Worm (Caenorhabditis elegans) whole organism, late embryonic: ENCODE data around the gene flp-8.

Experiments
- T23F11.4 ChIP-seq: fragments of 200-800 bp; sonication (Bioruptor generic); optimal IDR thresholded peaks from 2 replicates; lab custom pipeline; 2018; ENCODE audit warnings: mild to moderate bottlenecking, missing genetic modification characterization, missing compliant biosample characterization
- ahr-1 ChIP-seq: sonication (generic microtip); optimal IDR thresholded peaks from 2 replicates; lab custom pipeline; 2016; ENCODE audit warnings: missing genetic modification characterization, missing compliant biosample characterization
- ceh-19 ChIP-seq: fragments of 200-800 bp; sonication (Bioruptor generic); optimal IDR thresholded peaks from 2 replicates; lab custom pipeline; 2018; ENCODE audit warnings: mild to moderate bottlenecking, missing genetic modification characterization, missing compliant biosample characterization
- ceh-22 ChIP-seq: sonication (generic microtip); optimal IDR thresholded peaks from 2 replicates; lab custom pipeline; 2017; ENCODE audit warnings: missing biosample characterization, missing genetic modification characterization
- ceh-24 ChIP-seq: sonication (generic microtip); optimal IDR thresholded peaks from 2 replicates; lab custom pipeline; 2016; ENCODE audit warnings: mild to moderate bottlenecking, missing genetic modification characterization, missing compliant biosample characterization
- ceh-34 ChIP-seq: sonication (generic microtip); optimal IDR thresholded peaks from 2 replicates; lab custom pipeline; 2016; ENCODE audit warnings: mild to moderate bottlenecking, missing genetic modification characterization, missing compliant biosample characterization
- ceh-45 ChIP-seq: fragments of 200-800 bp; sonication (Bioruptor generic); IDR thresholded peaks from 2 replicates; pipeline ENCODE4 v1.3.6; 2022; ENCODE audit warnings: missing genetic modification reagents, missing genetic modification characterization, missing compliant biosample characterization
- ceh-6 ChIP-seq: fragments of 200-800 bp; sonication (Bioruptor generic); optimal IDR thresholded peaks from 2 replicates; lab custom pipeline; 2018; ENCODE audit warnings: mild to moderate bottlenecking, missing genetic modification characterization, missing compliant biosample characterization
- ceh-9 ChIP-seq: sonication (generic microtip); optimal IDR thresholded peaks from 2 replicates; lab custom pipeline; 2016; ENCODE audit warnings: mild to moderate bottlenecking, missing genetic modification characterization, inconsistent platforms, missing compliant biosample characterization
- che-1 ChIP-seq: sonication (generic microtip); optimal IDR thresholded peaks from 2 replicates; lab custom pipeline; 2016; ENCODE audit warnings: mild to moderate bottlenecking, missing genetic modification characterization, missing compliant biosample characterization
- elt-2 ChIP-seq: sonication (generic microtip); optimal IDR thresholded peaks from 2 replicates; lab custom pipeline; 2016; ENCODE audit warnings: missing genetic modification reagents, missing genetic modification characterization, missing compliant biosample characterization
- elt-4 ChIP-seq: sonication (generic microtip); optimal IDR thresholded peaks from 2 replicates; lab custom pipeline; 2016; ENCODE audit warnings: missing genetic modification characterization, missing compliant biosample characterization
- eyg-1 ChIP-seq: sonication (generic microtip); optimal IDR thresholded peaks from 2 replicates; lab custom pipeline; 2016; ENCODE audit warnings: missing genotype, missing genetic modification characterization, missing compliant biosample characterization
- gmeb-2 ChIP-seq: sonication (generic microtip); optimal IDR thresholded peaks from 2 replicates; lab custom pipeline; 2016; ENCODE audit warnings: missing genetic modification characterization, inconsistent platforms, missing compliant biosample characterization
- hlh-13 ChIP-seq: fragments of 200-800 bp; sonication (Bioruptor generic); optimal IDR thresholded peaks from 2 replicates; lab custom pipeline; 2018; ENCODE audit warnings: mild to moderate bottlenecking, missing genetic modification characterization, missing compliant biosample characterization
- hlh-15 ChIP-seq: sonication (generic microtip); optimal IDR thresholded peaks from 2 replicates; lab custom pipeline; 2016; ENCODE audit warnings: missing genetic modification characterization, missing compliant biosample characterization
- hlh-30 ChIP-seq: sonication (generic microtip); optimal IDR thresholded peaks from 2 replicates; lab custom pipeline; 2017; ENCODE audit warnings: antibody characterized with exemption, missing genetic modification characterization, missing compliant biosample characterization; ENCODE audit not compliant: insufficient read depth
- hlh-8 ChIP-seq: sonication (generic microtip); optimal IDR thresholded peaks from 2 replicates; lab custom pipeline; 2016; ENCODE audit warnings: missing genotype, missing genetic modification characterization, missing compliant biosample characterization
- lin-11 ChIP-seq: fragments of 200-800 bp; sonication (Bioruptor generic); optimal IDR thresholded peaks from 2 replicates; lab custom pipeline; 2018; ENCODE audit warnings: mild to moderate bottlenecking, missing genetic modification characterization, missing compliant biosample characterization
- madf-2 ChIP-seq: sonication (generic microtip); optimal IDR thresholded peaks from 2 replicates; lab custom pipeline; 2017; ENCODE audit warnings: missing genetic modification characterization, missing compliant biosample characterization
- odd-2 ChIP-seq: sonication (generic microtip); optimal IDR thresholded peaks from 2 replicates; lab custom pipeline; 2017; ENCODE audit warnings: antibody characterized with exemption, mild to moderate bottlenecking, missing genetic modification characterization, missing compliant biosample characterization
- pag-3 ChIP-seq: sonication (generic microtip); optimal IDR thresholded peaks from 2 replicates; lab custom pipeline; 2016; ENCODE audit warnings: missing compliant biosample characterization, missing genetic modification characterization, borderline replicate concordance
- pha-2 ChIP-seq: sonication (generic microtip); optimal IDR thresholded peaks from 2 replicates; lab custom pipeline; 2017; ENCODE audit warnings: mild to moderate bottlenecking, missing genetic modification characterization, missing compliant biosample characterization
- pha-4 ChIP-seq: fragments of 150-350 bp; optimal IDR thresholded peaks from 2 replicates; lab custom pipeline; 2018; ENCODE audit warnings: missing biosample characterization, missing genetic modification reagents, missing genetic modification characterization
- rnt-1 ChIP-seq: sonication (generic microtip); optimal IDR thresholded peaks from 2 replicates; lab custom pipeline; 2016; ENCODE audit warnings: missing genetic modification characterization, missing compliant biosample characterization
- sdc-2 ChIP-seq: sonication (generic microtip); optimal IDR thresholded peaks from 2 replicates; lab custom pipeline; 2016; ENCODE audit warnings: missing genotype, missing genetic modification characterization, missing compliant biosample characterization
- sox-4 ChIP-seq: sonication (generic microtip); optimal IDR thresholded peaks from 2 replicates; lab custom pipeline; 2017; ENCODE audit warnings: mild to moderate bottlenecking, missing genetic modification characterization, inconsistent platforms, missing compliant biosample characterization
- syd-9 ChIP-seq: sonication (generic microtip); optimal IDR thresholded peaks from 2 replicates; lab custom pipeline; 2016; ENCODE audit warnings: mild to moderate bottlenecking, missing genetic modification characterization, moderate library complexity, missing compliant biosample characterization
- ttx-3 ChIP-seq: sonication (generic microtip); optimal IDR thresholded peaks from 2 replicates; lab custom pipeline; 2016; ENCODE audit warnings: missing genetic modification reagents, missing genetic modification characterization, missing compliant biosample characterization
- unc-3 ChIP-seq, 2 experiments: fragments of 200-800 bp in 1 of 2; sonication (Bioruptor generic) in 1 of 2; sonication (generic microtip) in 1 of 2; conservative IDR thresholded peaks in 1 of 2; optimal IDR thresholded peaks in 1 of 2; 2 replicates each; pipeline versions ENCODE4 v1.3.6 to Lab custom; 2016 to 2022; ENCODE audit warnings: missing compliant biosample characterization in 2 of 2, missing genetic modification characterization in 2 of 2, missing genetic modification reagents in 1 of 2
- unc-86 ChIP-seq: sonication (generic microtip); optimal IDR thresholded peaks from 2 replicates; lab custom pipeline; 2016; ENCODE audit warnings: missing genetic modification characterization, missing compliant biosample characterization
- zip-5 ChIP-seq: sonication (generic microtip); optimal IDR thresholded peaks from 2 replicates; lab custom pipeline; 2016; ENCODE audit warnings: missing genetic modification characterization, missing compliant biosample characterization

The flp-8 gene

ce11 chrX:14872817-14873469 lies 8.3 kb upstream of the flp-8 start, which contains the start of gene F31F6.3:
F31F6.3 (minus strand) TSS chrX:14872867.
- TF ChIP-seq ceh-45 (GFP tag; lab: Robert Waterston, UW) (no peak), elt-2 (no peak), sox-4 (tag; lab: Kevin White, UChicago) (no peak), ceh-24 (tag; lab: Kevin White, UChicago) (no peak), pha-4 (tag; lab: Kevin White, UChicago) (no peak), ceh-6 (GFP tag; lab: Kevin White, UChicago) (no peak), ttx-3 (no peak), unc-3 (GFP tag; conservative IDR thresholded peaks at IDR 0.05; lab: Robert Waterston, UW) (no peak), unc-3 (tag; optimal IDR thresholded peaks at IDR 0.05; lab: Kevin White, UChicago) (no peak)

ce11 chrX:14875668-14876067 lies 5.6 kb upstream of the flp-8 start, which contains the start of gene sssh-1:
sssh-1 (plus strand) TSS chrX:14875968.
- TF ChIP-seq odd-2 (tag; lab: Kevin White, UChicago) (no peak), ahr-1 (no peak), unc-86 (tag; lab: Kevin White, UChicago) (no peak), eyg-1 (no peak), pha-2 (no peak), che-1 (tag; lab: Kevin White, UChicago) (no peak), ceh-19 (GFP tag; lab: Kevin White, UChicago) (no peak), lin-11 (tag; lab: Kevin White, UChicago) (no peak), ceh-34 (tag; lab: Kevin White, UChicago) (no peak), ceh-9 (tag; lab: Kevin White, UChicago) (no peak), hlh-30 (tag; lab: Kevin White, UChicago) (no peak)

- TF ChIP-seq hlh-13 (GFP tag; lab: Kevin White, UChicago) = peak; percentile 17
- no peak for TF ChIP-seq ahr-1
Measured at ce11 chrX:14877691-14878090, 3.5 kb upstream of the flp-8 start.

- TF ChIP-seq eyg-1 (no peak), elt-2 (no peak), ceh-22 (no peak), T23F11.4 (GFP tag; lab: Kevin White, UChicago) (no peak)
Measured at ce11 chrX:14885855-14886254, 4.6 kb downstream of the flp-8 start.

- TF ChIP-seq pag-3 (tag; lab: Kevin White, UChicago) (no peak), syd-9 (tag; lab: Kevin White, UChicago) (no peak), hlh-30 (tag; lab: Kevin White, UChicago) (no peak), gmeb-2 (no peak), rnt-1 (tag; lab: Kevin White, UChicago) (no peak), elt-4 (no peak), sdc-2 (tag; lab: Kevin White, UChicago) (no peak), ceh-22 (no peak), unc-86 (tag; lab: Kevin White, UChicago) (no peak), madf-2 (no peak), ceh-9 (tag; lab: Kevin White, UChicago) (no peak), hlh-8 (no peak), elt-2 (no peak), zip-5 (tag; lab: Kevin White, UChicago) (no peak), ceh-19 (GFP tag; lab: Kevin White, UChicago) (no peak), hlh-15 (no peak)
Measured at ce11 chrX:14888188-14888587, 7.0 kb downstream of the flp-8 start, which contains the start of gene daf-6. daf-6 (plus strand) TSS chrX:14888488.
